Fruit fly (Drosophila melanogaster): ENCODE data around the gene tsl.
A peak's percentile ranks its signal among the peaks of the same experiment; 100 is the strongest.

Gene tsl

DNA sequence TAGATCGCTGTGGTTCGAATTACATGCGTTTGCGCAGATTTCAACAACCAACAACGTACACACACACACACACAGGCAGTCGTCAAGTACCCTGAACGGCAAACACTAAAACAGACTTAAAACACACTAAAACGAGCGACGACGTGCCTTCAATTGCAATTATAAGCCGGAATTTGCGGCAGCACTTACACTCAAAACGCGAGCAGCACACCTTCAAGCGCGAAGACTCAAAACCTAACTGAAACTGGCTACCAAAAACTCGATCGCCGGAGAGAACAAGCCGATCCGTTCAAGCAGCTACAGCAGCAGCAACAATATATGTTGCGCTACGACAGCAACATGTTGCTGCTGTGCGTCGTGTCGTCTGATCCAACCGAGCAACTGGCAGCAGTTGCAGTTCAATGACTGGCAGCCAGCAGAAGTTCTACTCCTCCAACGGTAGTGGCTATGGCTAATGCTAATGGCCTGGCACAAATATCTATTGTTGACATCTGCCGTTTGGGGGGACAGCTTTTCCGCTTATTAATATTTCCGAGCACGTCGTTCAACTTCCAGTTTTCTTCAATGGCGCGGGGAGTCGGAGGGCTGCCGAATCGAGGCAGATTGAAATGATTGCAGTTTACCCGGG is at the start of gene tsl:
Gene tsl, minus strand, starts transcription at position 242 of the 628 bp plus-strand sequence.
- TF ChIP-seq CG8478 (optimal IDR thresholded peaks at IDR 0.05) (no peak), CTCF (optimal IDR thresholded peaks at IDR 0.05) (no peak)

DNA sequence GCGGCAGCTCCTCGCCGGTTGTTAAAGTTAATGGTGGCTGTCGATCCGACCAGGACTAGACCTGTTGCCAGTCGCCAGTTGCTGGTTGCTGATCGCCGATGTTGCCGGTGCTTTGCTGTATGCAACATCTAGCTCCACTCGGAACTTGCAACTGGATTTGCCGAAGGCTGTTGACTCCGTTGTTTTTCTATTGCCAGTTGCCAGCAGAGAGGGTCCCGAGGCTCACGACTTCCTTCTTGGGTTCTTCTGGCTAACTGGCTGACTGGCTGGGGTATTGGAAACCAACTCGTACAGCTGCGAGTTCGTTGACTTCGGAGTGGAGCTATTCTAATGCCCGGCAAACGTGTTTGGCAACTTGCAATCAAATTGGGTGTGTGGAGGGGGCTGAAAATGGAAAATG is 48.7 kb upstream of the tsl start:
- no peak for TF ChIP-seq CG8478 (optimal IDR thresholded peaks at IDR 0.05)
- TF ChIP-seq CTCF (optimal IDR thresholded peaks at IDR 0.05) = no peak

DNA sequence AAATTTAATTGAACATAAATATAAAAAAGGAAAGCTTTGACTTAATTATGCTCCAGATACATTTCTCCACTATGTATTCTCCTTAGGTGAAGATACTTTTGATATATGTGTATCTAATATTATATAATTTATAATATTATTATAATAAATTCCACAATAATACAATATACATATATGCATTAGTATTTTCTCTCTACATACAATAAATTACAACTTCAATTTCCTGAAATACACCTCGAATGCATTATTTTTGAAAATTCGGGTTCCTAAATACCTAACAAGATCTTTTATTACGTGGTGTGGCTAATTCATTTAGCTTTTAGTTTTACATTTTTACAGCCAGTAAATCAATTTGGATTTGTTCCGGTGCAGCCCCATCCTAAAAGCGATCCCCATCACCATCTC is 48.0 kb upstream of the tsl start:
- TF ChIP-seq CTCF (optimal IDR thresholded peaks at IDR 0.05) (no peak), CG8478 (optimal IDR thresholded peaks at IDR 0.05) (no peak)

DNA sequence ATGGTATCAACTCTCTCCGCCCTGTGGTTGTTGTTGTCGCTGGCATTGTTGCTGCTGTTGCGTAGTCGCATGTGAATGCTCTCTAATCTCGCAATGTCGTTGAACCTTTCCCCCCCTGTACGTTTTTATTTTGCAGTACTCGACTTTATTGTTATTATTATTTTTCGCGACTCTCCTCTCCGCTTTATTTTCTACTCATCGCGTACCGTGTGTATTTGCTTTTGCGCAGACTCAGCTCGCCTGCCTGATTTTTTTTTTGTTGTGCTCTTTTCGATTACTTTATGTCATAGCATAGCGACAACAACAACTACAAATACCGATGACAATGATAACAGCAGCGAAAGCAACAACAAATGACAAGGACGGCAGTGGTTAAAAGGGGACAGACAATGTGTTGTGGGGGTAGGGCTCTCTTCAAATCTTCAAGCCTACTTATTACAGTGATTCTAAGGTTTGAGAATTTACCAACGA is 47.2 kb upstream of the tsl start:
- no peak for TF ChIP-seq CG8478 (optimal IDR thresholded peaks at IDR 0.05)
- no peak for TF ChIP-seq CTCF (optimal IDR thresholded peaks at IDR 0.05)

DNA sequence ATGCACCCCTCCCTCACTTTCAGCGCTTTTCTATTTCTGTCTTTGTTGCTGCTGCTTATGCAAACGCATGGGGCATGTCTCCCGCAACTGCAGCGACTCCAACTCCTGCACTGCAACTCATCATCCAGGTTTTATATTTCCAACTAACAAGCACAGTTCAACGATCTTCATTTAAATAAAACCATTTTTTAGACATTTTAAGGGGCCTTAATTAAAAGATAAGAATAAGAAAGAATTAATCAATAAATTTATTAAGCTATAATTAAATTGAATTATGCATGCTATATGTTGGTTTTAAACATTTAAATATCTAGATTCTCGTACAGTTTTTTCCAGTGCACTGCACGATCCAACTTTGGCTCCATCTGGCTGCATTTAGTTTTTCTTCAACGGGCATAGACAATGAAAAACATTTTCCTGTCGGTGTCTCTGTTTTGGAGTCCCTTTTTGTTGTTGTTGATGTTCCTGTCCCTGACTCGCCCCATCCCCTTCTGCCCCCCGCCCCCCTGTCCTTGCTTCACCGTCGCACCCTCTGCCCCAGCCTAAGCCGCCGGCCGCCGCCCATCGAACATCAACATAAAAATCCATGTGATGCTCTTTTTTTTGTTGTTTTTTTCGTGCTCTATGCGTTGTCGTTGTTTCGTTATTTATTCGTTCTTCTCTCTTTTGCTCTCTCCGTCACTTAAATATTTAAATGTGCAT is 46.6 kb upstream of the tsl start:
- TF ChIP-seq CG8478 (optimal IDR thresholded peaks at IDR 0.05) (no peak), CTCF (optimal IDR thresholded peaks at IDR 0.05) (no peak)

DNA sequence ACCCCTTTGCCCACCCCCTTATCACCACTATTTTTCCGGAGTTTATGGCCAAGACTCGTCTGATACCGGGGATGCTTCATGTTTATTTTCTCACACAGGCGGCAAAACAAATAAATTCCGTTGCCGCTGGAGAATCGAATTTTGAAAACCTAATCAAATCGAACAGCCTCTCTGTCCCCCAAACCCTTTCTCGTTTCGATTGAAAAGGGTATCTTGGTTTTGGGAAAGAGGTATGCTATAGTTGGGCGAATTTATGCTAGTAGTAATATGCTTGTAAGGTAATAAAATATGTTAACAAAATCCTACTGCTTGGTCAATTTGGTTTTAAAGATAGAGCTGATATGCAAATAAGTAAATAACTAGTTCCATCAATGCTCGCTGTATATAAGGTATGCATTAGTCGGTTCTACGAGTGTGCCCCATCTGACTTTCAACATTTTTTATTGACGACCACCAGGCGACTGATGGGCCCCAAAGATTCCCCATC is 45.7 kb upstream of the tsl start:
- TF ChIP-seq CTCF (optimal IDR thresholded peaks at IDR 0.05) (no peak), CG8478 (optimal IDR thresholded peaks at IDR 0.05) (no peak)

DNA sequence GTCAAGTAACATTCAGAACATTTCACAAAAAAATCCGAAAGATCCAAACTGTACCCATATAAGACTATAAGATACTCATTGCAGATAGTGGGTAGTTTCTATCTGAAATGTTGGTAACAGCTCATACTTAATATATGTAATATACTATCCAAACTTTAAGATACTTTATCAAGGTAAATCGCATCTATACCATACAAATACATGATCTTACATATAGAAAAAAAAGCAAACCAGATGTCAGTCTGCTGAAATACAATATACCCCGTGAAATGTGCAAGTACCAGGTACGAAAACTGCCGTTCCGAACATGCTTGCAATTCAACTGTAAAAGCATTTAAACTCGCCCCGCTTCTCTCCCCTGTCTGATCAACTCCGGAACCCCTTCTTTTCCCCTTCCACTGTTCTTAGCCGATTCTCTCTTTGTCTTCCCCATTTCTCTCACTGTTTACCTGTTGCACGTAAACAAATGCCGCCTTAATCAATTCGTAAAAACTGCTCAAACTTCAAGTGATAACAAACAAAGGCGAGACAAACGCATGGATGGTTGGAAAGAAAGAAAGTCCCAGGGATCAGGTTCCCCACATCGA is 45.2 kb upstream of the tsl start:
- TF ChIP-seq CTCF (optimal IDR thresholded peaks at IDR 0.05) (no peak), CG8478 (optimal IDR thresholded peaks at IDR 0.05) (no peak)

DNA sequence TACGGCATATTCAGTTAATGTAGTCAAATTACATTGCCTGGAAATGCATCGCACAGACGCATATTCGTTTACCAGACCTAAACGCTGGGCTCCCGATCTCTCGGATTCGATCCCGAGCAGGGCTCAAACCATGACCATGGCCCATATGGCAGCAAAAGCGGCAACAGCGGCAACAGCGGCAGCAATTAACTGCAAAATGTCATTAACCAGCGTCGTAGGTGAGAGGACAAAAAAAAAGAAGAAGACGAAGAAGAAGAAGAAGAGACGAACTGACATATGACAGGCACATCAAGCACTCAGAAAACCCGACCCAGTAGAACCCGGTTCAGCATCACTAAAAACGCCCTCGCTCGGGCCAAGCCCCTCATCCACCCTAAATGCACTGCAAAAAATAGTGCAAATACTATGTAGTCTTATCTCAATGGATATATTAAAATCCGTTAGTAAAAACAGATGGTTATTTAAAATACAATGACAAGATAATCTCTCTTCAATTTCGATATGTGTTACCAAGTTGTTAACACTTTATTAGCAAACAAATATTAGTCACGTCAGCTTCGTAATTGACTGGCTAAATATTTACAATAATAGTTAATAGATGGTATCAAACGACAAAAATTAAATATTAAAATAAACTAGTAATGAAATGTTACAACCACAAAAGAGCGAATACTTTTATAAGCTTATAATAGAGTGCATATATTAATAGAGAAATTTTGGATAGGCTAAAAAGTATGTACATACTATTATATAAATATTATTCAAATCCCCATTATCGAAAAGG is 43.6 kb upstream of the tsl start:
- TF ChIP-seq CTCF (optimal IDR thresholded peaks at IDR 0.05) (no peak), CG8478 (optimal IDR thresholded peaks at IDR 0.05) (no peak)

DNA sequence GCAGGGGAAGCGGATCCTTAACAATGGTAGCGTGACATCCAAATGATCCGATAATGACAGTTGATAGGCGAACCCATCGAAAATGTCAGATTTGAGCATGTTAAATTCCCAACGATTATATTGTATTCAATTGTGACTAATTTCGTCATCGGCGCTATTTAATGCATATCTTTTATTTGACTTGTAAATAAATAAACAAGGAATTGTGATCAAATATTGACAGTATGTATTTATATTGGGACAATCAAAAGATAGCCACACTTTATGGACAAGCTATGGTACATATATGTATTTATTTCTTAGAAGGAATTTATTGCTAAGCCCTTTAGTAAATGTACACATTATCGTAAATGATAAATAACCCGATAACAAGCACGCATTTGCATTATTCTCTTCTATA is 42.8 kb upstream of the tsl start:
- TF ChIP-seq CTCF (optimal IDR thresholded peaks at IDR 0.05) = no peak
- TF ChIP-seq CG8478 (optimal IDR thresholded peaks at IDR 0.05) = no peak

DNA sequence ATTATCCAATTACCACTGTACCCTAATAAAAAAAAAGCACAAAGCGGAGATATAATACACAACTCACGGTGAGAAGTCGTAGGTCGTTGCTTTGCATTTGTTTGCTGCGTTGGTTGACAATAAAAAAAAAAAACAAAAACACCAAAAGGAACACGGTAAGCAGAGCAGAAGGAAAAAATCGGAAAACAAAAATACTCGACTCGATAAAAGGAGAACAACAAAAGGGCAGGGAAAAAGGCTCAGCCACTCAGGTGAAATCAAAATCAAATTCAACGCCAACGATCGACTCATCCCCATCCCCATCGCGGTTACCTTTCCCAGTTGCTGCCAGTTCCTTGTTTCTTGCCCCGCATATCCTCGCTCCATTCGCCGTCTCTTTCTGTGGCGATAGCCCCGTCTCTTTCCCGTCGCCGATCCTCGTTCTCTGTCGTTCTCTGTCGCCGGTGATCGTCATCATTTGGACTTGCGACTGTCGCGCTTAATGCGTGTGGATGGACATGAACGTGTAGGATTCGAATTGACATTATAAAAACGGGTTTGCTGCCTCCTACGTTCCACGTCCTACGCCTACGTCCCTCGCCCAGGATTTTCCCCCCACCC is 42.2 kb upstream of the tsl start:
- TF ChIP-seq CG8478 (optimal IDR thresholded peaks at IDR 0.05) (no peak), CTCF (optimal IDR thresholded peaks at IDR 0.05) (peak in 1 of 2 experiments; percentile 13)

DNA sequence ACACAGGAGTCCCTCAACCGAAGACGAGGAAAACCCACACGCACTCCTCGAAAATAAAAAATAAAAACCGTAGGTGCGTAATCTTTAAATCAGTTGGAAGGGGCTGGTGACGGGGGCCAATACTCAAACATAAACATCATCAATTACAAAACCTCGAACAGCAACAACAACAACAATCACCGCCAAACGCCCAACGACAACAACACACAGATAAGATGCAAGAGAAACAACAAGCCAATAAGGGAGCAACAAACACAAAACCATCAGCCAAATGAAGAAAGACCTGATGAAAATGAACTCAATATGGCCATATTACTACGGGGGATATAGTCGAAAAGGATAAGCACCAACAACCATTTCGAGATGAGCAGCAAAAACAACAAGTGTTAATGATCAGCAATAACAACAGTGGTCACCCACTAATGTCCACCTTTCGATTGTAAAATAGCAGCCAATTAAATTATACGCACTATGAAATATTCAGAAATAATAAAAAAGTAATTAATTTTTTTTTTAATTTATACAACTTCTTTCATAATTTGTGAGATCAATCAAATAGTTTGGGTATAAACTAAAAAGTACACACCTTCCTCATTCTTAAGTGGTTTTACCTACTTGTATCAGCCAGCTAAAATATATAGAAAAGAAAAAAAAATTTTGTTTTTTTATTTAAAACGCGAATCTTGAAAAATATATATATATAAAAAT is 41.5 kb upstream of the tsl start:
- TF ChIP-seq CTCF (optimal IDR thresholded peaks at IDR 0.05) (no peak), CG8478 (optimal IDR thresholded peaks at IDR 0.05) (no peak)

DNA sequence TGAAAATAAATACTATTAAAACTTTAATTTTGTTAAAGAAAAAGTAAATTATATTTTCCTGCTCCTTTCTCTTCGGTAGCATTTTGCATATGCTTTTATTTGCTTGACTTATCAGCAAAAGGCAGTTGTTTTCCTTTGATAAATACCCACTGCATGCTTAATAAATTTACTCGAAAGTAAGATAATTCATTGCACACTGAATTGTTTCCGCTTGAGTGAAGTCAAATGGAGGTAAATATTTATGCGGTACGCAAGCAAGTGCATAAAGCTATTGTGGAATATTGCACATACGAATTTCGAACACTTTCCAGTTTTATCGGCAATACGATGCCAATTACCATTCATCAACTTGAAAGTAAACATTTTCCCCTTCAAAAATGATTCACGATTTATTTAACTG is 40.7 kb upstream of the tsl start:
- TF ChIP-seq CG8478 (optimal IDR thresholded peaks at IDR 0.05) = no peak
- TF ChIP-seq CTCF (optimal IDR thresholded peaks at IDR 0.05) = no peak

DNA sequence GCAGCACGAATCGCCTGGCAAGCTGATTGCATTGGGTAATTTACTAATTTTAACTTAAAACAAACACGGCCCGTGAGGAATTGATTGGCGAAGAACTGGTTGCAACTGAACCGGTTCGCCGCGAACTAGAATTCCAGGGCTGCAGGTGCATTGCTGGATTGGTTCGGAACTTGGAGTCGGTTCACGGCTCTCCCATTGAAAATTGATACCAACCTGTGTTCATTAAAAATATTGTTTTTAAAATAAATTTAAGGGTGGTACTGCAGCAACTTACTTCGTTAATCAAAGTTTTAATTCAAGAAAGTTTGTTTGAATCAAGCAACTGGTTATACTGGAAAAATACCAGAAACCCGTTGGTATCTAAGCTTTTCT is 40.2 kb upstream of the tsl start, which contains the start of gene CASK:
Gene CASK, minus strand, starts transcription at position 113 of the 372 bp plus-strand sequence.
- TF ChIP-seq CTCF (optimal IDR thresholded peaks at IDR 0.05) (peak in 1 of 2 experiments; percentile 10), CG8478 (optimal IDR thresholded peaks at IDR 0.05) (no peak)

Data from S2 (cell line).